Fruit fly (Drosophila melanogaster): ENCODE measurements around the gene CG6178.

Gene CG6178

DNA sequence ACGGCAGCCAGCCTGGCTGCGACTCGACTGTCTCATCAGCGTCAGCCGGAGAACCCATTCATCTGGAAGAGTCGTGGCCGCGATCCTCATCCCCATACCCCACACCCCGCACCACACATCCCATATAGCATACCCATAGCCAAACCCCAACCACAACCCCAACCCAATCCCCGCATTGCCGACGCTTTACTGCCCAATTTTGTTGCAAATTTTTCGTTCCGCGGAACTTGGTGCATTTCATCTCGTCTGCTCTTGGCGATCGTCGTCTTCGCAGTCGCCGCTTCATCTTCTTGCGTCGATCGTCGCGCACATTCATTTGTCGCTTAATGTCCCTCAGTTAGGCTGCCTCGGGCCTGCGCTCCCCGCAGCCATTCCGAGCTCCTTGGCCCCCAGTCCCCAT, 8.8 kb upstream of the CG6178 start:
- TF ChIP-seq psq (optimal IDR thresholded peaks at IDR 0.05) (no peak), insv (optimal IDR thresholded peaks at IDR 0.05) (no peak), ttk (optimal IDR thresholded peaks at IDR 0.05) (no peak), h (optimal IDR thresholded peaks at IDR 0.05) (no peak), Sin3A (optimal IDR thresholded peaks at IDR 0.05) (no peak), Myc (optimal IDR thresholded peaks at IDR 0.05) (no peak)

DNA sequence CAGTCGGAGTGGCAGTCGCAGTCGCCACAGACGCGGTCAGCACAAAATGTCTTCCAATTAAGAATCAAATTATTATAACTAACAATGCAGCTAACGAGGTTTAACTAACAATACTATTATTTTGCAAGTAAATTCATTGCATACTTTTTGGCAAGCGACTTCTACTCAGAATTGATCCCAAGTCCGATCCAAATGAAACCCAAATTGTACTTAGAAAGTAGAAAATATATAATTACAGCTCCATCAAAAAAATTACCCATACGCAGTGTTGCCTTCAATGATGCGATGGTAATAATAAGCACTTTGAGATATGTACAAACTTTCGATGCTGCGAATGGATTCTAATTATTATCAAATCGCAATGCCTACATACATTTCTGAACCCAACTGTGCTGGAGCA, 8.4 kb upstream of the CG6178 start:
- TF ChIP-seq Sin3A (optimal IDR thresholded peaks at IDR 0.05) (no peak), insv (optimal IDR thresholded peaks at IDR 0.05) (no peak), ttk (optimal IDR thresholded peaks at IDR 0.05) (no peak), psq (optimal IDR thresholded peaks at IDR 0.05) (no peak), Myc (optimal IDR thresholded peaks at IDR 0.05) (no peak), h (optimal IDR thresholded peaks at IDR 0.05) (no peak)

DNA sequence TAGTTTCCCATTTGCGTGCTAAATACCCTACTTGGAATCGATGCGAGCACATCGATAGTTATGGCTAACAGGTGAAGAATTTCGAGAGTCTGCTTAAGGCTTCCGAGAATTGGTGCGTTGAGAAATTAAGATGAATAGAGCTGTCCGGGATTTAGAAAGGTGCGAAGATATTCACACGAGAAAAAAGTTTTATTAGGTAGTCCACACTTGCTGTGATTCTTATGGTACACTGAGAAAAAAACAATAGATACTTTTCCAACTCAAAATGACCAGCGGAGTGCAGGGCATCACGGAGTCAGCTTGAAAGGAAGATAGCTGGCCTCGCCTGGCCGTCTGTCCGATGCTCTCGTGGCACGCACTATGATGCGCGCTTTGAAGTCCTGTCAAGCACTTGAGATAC, 7.6 kb upstream of the CG6178 start:
- no peak for TF ChIP-seq insv (optimal IDR thresholded peaks at IDR 0.05)
- no peak for TF ChIP-seq Myc (optimal IDR thresholded peaks at IDR 0.05)
- TF ChIP-seq ttk (optimal IDR thresholded peaks at IDR 0.05), result no peak
- no peak for TF ChIP-seq psq (optimal IDR thresholded peaks at IDR 0.05)
- TF ChIP-seq Sin3A (optimal IDR thresholded peaks at IDR 0.05), result no peak
- TF ChIP-seq h (optimal IDR thresholded peaks at IDR 0.05), result no peak

DNA sequence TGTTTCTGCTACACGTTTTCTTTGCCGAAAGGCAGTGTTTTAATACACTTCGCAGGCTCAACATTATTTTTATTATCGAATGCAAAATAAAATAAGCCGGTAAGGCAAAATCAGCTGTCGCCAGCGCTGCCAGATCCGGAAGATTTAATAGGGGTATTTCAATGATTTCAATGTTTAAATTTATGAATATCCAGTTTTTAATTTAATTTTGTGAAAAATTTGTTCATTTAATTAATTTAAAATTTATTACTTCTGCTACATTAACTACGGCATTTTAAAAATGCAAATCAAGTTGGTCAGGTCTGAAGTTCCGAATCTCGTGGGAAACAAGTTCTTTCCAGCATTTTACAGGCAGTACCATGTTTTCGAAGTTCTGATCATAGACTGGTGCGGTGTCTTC, 3.3 kb upstream of the CG6178 start, which contains the start of gene Slimp:
Gene Slimp (minus strand): TSS at position 130 of the 400 bp plus-strand sequence.
- TF ChIP-seq Sin3A (optimal IDR thresholded peaks at IDR 0.05) (no peak), Myc (optimal IDR thresholded peaks at IDR 0.05) (no peak), h (optimal IDR thresholded peaks at IDR 0.05) (no peak), psq (optimal IDR thresholded peaks at IDR 0.05) (no peak), insv (optimal IDR thresholded peaks at IDR 0.05) (no peak), ttk (optimal IDR thresholded peaks at IDR 0.05) (no peak)

DNA sequence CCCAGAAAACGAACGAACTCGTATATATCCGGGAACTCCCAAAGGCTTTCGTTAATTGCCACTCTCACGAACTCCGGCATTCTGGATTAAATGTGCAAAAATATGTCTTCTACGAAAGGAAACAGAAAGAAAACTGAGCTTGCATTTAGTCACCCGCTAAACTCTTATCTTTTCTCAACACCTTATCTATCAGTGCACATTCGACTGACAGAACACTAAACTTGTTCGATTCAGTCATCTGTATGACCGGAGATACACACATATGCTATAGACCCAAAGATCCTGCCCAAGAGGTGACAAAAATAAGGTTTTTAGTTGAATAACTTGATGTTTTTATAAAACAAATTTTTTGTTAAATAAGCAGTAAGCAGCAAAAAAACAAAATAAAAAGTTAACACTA, 2.0 kb upstream of the CG6178 start, which contains the start of gene p38c:
Gene p38c (minus strand): TSS at position 101 of the 400 bp plus-strand sequence.
- TF ChIP-seq psq (optimal IDR thresholded peaks at IDR 0.05), result no peak
- TF ChIP-seq insv (optimal IDR thresholded peaks at IDR 0.05), result no peak
- TF ChIP-seq Sin3A (optimal IDR thresholded peaks at IDR 0.05), result no peak
- no peak for TF ChIP-seq Myc (optimal IDR thresholded peaks at IDR 0.05)
- TF ChIP-seq h (optimal IDR thresholded peaks at IDR 0.05), result no peak
- no peak for TF ChIP-seq ttk (optimal IDR thresholded peaks at IDR 0.05)

DNA sequence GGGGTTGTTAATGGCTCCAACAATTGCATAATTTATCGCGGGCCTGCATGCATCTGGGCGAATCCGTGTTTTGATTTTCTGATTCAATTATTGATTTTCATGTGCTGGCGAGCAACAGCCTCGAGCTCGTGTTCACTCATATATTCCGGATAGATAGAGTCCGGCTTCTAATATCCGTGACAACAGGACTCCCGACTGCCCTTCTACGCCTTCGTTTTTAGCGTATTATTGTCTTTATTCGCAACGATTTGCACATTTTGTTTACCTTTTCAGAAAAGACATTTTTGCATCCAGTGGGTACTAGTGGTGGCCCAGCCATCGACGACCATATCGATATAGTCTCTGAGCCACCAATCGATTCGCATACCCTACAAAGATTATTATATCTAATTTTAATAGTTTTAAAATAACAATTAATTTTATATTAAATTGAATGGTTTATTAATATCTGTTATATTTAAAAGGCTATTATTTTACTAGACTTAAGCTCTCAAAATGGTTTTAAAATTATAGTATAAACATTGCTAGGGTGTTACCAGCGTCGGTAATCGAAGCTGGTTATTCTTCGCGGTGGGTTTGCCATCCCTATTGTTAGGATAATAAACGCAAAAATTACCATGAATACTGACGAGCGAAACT, 9.1 kb downstream of the CG6178 start, which contains the start of the genes Myo95E and TBC1d7:
Gene Myo95E (minus strand): TSS at position 326 of the 639 bp plus-strand sequence.
Gene TBC1d7 (plus strand): TSS at position 555 of the 639 bp plus-strand sequence.
- TF ChIP-seq psq (optimal IDR thresholded peaks at IDR 0.05) (no peak), ttk (optimal IDR thresholded peaks at IDR 0.05) (no peak), h (optimal IDR thresholded peaks at IDR 0.05) (no peak), insv (optimal IDR thresholded peaks at IDR 0.05) (no peak), Sin3A (optimal IDR thresholded peaks at IDR 0.05) (no peak), Myc (optimal IDR thresholded peaks at IDR 0.05) (no peak)

DNA sequence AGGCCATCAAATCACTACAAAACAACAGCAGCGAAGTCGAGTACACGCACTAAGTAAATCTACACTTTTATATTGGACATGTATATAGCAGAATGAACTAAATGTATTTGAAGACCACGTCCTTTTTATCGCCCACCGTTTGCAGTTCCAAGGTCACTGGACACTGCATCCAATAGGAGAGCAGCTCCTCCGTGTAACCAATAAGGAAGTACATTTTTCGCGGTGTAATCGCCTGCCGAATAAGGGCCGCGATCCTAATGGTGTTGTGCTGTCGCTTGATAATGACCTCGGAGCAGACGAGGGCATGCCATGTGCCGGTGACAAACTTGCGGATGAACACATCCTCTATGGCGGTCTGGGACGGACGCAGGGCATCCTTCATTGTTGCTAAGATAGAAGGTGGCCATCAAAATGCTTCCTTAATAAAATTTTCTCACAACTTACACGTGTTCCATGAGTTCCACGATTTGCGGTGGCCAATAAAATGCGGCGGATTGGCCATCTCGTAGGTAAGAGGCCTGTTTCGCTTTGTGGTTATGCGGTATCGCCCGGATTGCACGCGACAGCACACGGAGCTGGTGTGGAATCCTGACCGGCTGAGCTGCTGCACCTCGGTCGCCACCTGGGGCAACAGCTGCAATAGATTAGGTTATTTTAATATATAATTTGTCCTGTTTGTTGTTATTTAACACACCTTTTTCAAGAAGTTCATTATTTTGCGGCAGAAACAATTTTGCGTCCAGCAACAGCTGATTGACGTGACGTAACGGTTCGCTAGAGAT, 10.8 kb downstream of the CG6178 start, which contains the start of gene mRpS24:
Gene mRpS24 (minus strand): TSS at position 772 of the 782 bp plus-strand sequence.
- TF ChIP-seq psq (optimal IDR thresholded peaks at IDR 0.05) (no peak), h (optimal IDR thresholded peaks at IDR 0.05) (no peak), insv (optimal IDR thresholded peaks at IDR 0.05) (no peak), ttk (optimal IDR thresholded peaks at IDR 0.05) (no peak), Myc (optimal IDR thresholded peaks at IDR 0.05) (no peak)

DNA sequence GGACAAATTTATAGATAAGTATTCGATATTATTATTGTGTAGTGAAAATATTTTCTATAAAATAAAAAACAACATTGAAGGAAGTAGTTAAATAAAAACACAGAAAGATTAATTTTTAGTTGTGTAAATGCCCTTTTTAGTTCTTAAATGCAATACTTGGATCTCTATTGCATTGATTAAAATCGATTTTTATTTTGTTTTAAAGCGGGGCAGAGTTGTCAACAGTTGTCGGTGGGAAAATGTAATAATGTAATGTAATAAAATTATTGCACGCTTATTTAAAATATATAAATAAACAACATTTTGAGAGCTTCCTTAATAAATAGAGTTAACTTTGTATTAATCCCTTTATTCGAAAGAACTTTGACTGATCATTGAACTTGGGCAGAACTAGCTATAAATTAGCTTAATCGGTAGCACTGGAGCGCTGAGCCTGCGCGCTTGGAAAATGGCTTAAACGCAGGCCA, 11.4 kb downstream of the CG6178 start, which contains the start of gene Apc2:
Gene Apc2 (plus strand): TSS at position 411 of the 467 bp plus-strand sequence.
- TF ChIP-seq Myc (optimal IDR thresholded peaks at IDR 0.05) (no peak), h (optimal IDR thresholded peaks at IDR 0.05) (no peak), ttk (optimal IDR thresholded peaks at IDR 0.05) (no peak), psq (optimal IDR thresholded peaks at IDR 0.05) (no peak), Sin3A (optimal IDR thresholded peaks at IDR 0.05) (no peak), insv (optimal IDR thresholded peaks at IDR 0.05) (no peak)

DNA sequence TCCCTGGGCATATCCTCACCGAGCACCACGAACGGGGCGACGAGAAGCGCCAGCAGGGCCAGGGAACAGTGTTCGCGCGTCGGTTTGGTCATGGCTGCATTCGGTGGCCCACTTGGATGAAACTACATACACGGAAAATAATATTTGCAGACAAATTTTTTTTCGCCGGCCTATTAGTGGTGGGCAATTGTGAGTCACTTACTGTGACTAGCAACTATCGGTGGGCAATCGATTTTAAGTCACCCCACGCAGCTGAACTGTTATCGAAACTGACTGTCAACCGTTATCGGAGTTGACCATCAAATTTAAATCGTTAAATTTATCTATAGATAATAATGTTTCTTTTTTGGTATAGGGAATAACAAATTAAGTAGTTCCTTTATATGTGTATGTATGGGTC, 17.2 kb downstream of the CG6178 start, which contains the start of gene CG5510:
Gene CG5510 (minus strand): TSS at position 201 of the 400 bp plus-strand sequence.
- TF ChIP-seq Sin3A (optimal IDR thresholded peaks at IDR 0.05), result no peak
- TF ChIP-seq ttk (optimal IDR thresholded peaks at IDR 0.05), result no peak
- no peak for TF ChIP-seq h (optimal IDR thresholded peaks at IDR 0.05)
- TF ChIP-seq Myc (optimal IDR thresholded peaks at IDR 0.05), result no peak
- TF ChIP-seq insv (optimal IDR thresholded peaks at IDR 0.05), result no peak
- no peak for TF ChIP-seq psq (optimal IDR thresholded peaks at IDR 0.05)

DNA sequence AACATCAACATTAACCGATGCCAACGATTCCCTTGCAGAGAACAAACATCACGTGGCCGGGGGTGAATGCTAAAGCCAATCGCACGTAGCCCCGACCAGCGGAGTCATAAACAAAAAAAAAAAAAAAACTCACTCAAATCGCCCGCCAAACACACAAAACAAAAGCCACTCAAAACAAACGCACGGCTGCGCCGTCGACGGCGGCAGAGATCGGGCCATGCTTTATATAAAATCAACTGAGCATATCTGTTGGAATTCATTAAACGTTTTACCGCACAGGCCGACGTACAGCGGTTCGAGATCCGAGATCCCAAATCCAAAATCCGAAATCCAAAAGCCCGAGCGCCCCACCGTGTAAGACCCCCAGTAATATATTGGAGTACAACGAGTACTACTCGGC, 20.2 kb downstream of the CG6178 start, which contains the start of gene CG13606:
Gene CG13606 (plus strand): TSS at position 250 of the 400 bp plus-strand sequence.
- TF ChIP-seq h (optimal IDR thresholded peaks at IDR 0.05) (no peak), Sin3A (optimal IDR thresholded peaks at IDR 0.05) (no peak), Myc (optimal IDR thresholded peaks at IDR 0.05) (no peak), ttk (optimal IDR thresholded peaks at IDR 0.05) (no peak), insv (optimal IDR thresholded peaks at IDR 0.05) (no peak), psq (optimal IDR thresholded peaks at IDR 0.05) (no peak)

DNA sequence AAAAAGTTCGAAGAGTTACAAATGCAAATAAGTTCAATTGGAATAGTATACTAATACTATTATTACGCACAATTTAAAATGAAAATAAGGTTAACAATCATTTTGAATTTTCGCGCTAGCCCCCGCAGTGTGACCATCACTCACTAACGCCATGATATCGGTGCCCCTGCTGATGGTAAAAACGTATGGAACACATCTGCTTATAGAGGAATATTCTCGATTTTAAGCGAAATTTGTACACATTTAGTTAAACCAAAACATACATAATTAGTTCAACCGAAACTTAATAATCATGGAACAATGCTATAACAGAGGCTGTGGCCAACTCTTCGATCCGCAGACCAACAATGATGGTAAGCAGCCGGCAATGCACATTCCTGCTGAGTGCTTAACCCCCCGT, 34.0 kb downstream of the CG6178 start, which contains the start of gene mora:
Gene mora (plus strand): TSS at position 172 of the 400 bp plus-strand sequence.
- no peak for TF ChIP-seq Sin3A (optimal IDR thresholded peaks at IDR 0.05)

DNA sequence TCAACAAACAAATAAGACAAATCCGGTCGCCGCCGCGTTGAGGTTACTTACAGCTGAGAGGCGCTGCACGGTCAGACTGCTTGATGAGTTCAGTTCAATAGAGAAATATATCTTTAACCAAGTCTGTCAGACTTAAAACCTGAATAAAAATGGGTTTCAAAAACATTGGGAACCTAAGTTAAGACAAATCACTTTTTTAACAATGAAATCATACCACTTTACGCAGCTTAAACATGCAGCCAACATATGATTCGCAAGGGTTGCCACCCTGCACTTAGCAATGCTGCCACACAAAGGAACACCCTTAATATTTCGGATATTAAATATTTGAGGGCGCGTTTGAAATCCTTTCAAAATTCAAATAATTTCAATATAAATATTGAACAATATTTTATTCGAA, 36.5 kb downstream of the CG6178 start, which contains the start of gene CG5515:
Gene CG5515 (minus strand): TSS at position 278 of the 400 bp plus-strand sequence.
- no peak for TF ChIP-seq insv (optimal IDR thresholded peaks at IDR 0.05)
- TF ChIP-seq ttk (optimal IDR thresholded peaks at IDR 0.05), result no peak
- TF ChIP-seq Sin3A (optimal IDR thresholded peaks at IDR 0.05), result no peak
- TF ChIP-seq h (optimal IDR thresholded peaks at IDR 0.05), result no peak
- no peak for TF ChIP-seq psq (optimal IDR thresholded peaks at IDR 0.05)
- TF ChIP-seq Myc (optimal IDR thresholded peaks at IDR 0.05), result no peak
